Worm (Caenorhabditis elegans): ENCODE data around the gene C05D2.8.

DNA sequence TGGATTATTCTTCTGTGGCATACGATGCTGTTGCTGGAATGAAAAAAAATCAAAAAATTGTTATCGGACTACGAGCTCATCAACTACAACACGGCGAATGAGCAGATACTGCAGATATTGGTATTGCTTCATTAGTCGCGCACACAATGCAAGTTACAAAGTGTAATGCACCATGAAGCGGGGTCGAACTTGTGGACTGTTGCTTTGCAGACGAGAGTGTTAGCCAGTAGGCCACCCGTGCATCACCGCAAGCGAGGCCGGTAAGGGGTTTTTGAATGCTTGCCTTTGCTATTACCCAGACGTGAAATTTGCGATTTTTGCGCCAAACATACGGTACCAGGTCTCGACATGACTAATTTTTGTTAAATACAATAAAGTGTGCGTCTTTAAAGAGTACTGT is 8.1 kb downstream of the C05D2.8 start:
- TF ChIP-seq sea-2 (GFP tag; optimal IDR thresholded peaks at IDR 0.05) = no peak
- TF ChIP-seq nhr-28 (tag; optimal IDR thresholded peaks at IDR 0.05) = no peak
- TF ChIP-seq pha-4 (tag; optimal IDR thresholded peaks at IDR 0.05) = peak; percentile 78
- peak; percentile 56 for TF ChIP-seq tbx-2 (tag; optimal IDR thresholded peaks at IDR 0.05)
- TF ChIP-seq elt-2 (tag; optimal IDR thresholded peaks at IDR 0.05) = peak; percentile 57
- no peak for TF ChIP-seq ztf-11 (tag; optimal IDR thresholded peaks at IDR 0.05)
